Fruit fly (Drosophila melanogaster) whole organism, embryonic: ENCODE measurements around the gene spdo.

ENCODE experiments used
- Awh ChIP-seq: fragments of 200-800 bp; sonication (Bioruptor generic); IDR thresholded peaks from 2 replicates; pipeline ENCODE4, ENCODE4 v1.3.6; 2022; ENCODE audit warnings: missing biosample characterization, missing genetic modification characterization
- Bgb ChIP-seq: fragments of 200-800 bp; sonication (Bioruptor generic); IDR thresholded peaks from 2 replicates; pipeline ENCODE4 v1.3.6; 2022; ENCODE audit warnings: missing biosample characterization, missing genetic modification characterization; ENCODE audit not compliant: partially characterized antibody
- CG10565 ChIP-seq: fragments of 200-800 bp; sonication (Bioruptor generic); optimal IDR thresholded peaks from 3 replicates; lab custom pipeline; 2016; ENCODE audit warnings: missing biosample characterization, mild to moderate bottlenecking, missing genetic modification characterization
- CG11504 ChIP-seq: fragments of 200-800 bp; sonication (Bioruptor generic); optimal IDR thresholded peaks from 3 replicates; lab custom pipeline; 2019; ENCODE audit warnings: missing biosample characterization, mild to moderate bottlenecking, missing genetic modification characterization, moderate library complexity
- CG16779 ChIP-seq: fragments of 200-800 bp; sonication (Bioruptor generic); IDR thresholded peaks from 2 replicates; pipeline ENCODE4 v1.3.6; 2022; ENCODE audit warnings: missing biosample characterization, missing genetic modification characterization
- CG17568 ChIP-seq: fragments of 200-800 bp; sonication (Bioruptor generic); optimal IDR thresholded peaks from 2 replicates; lab custom pipeline; 2018; ENCODE audit warnings: missing biosample characterization, mild to moderate bottlenecking, missing genetic modification characterization, moderate library complexity
- CG1792 ChIP-seq: fragments of 200-800 bp; sonication (Bioruptor generic); optimal IDR thresholded peaks from 2 replicates; lab custom pipeline; 2016; ENCODE audit warnings: missing biosample characterization, missing genetic modification characterization
- CG2678 ChIP-seq: fragments of 200-800 bp; sonication (Bioruptor generic); optimal IDR thresholded peaks from 3 replicates; lab custom pipeline; 2019; ENCODE audit warnings: missing biosample characterization, mild to moderate bottlenecking, missing genetic modification characterization, moderate library complexity
- CG2875 ChIP-seq: fragments of 200-800 bp; sonication (Bioruptor generic); optimal IDR thresholded peaks from 2 replicates; lab custom pipeline; 2017; ENCODE audit warnings: missing biosample characterization, mild to moderate bottlenecking, missing genetic modification characterization, missing genetic modification reagents
- CG31224 ChIP-seq: fragments of 200-800 bp; sonication (Bioruptor generic); IDR thresholded peaks from 2 replicates; pipeline ENCODE4 v1.3.6; 2022; ENCODE audit warnings: missing biosample characterization, missing genetic modification characterization
- CG31388 ChIP-seq: fragments of 200-800 bp; sonication (Bioruptor generic); optimal IDR thresholded peaks from 2 replicates; lab custom pipeline; 2016; ENCODE audit warnings: missing biosample characterization, missing genetic modification characterization
- CG33213 ChIP-seq: fragments of 200-800 bp; sonication (Bioruptor generic); optimal IDR thresholded peaks from 3 replicates; lab custom pipeline; 2016; ENCODE audit warnings: missing biosample characterization, missing genetic modification characterization
- CG3407 ChIP-seq: fragments of 200-800 bp; sonication (Bioruptor generic); optimal IDR thresholded peaks from 2 replicates; lab custom pipeline; 2018; ENCODE audit warnings: missing biosample characterization, mild to moderate bottlenecking, missing genetic modification characterization
- CG34422 ChIP-seq: fragments of 200-800 bp; sonication (Bioruptor generic); IDR thresholded peaks from 3 replicates; pipeline ENCODE4 v1.3.6; 2022; ENCODE audit warnings: missing biosample characterization, missing genetic modification characterization
- CG3838 ChIP-seq: fragments of 200-800 bp; sonication (Bioruptor generic); optimal IDR thresholded peaks from 3 replicates; lab custom pipeline; 2016; ENCODE audit warnings: missing biosample characterization, missing genetic modification characterization
- CG42726 ChIP-seq: fragments of 200-800 bp; sonication (Bioruptor generic); IDR thresholded peaks from 2 replicates; pipeline ENCODE4 v1.3.6; 2022; ENCODE audit warnings: missing biosample characterization, missing genetic modification characterization; ENCODE audit not compliant: partially characterized antibody
- CG4854 ChIP-seq: fragments of 200-800 bp; sonication (Bioruptor generic); optimal IDR thresholded peaks from 2 replicates; lab custom pipeline; 2016; ENCODE audit warnings: missing biosample characterization, missing genetic modification characterization, inconsistent platforms
- CG5245 ChIP-seq: fragments of 200-800 bp; sonication (Bioruptor generic); optimal IDR thresholded peaks from 3 replicates; lab custom pipeline; 2016; ENCODE audit warnings: missing biosample characterization, missing genetic modification characterization
- CG6765 ChIP-seq: fragments of 200-800 bp; sonication (Bioruptor generic); optimal IDR thresholded peaks from 3 replicates; lab custom pipeline; 2017; ENCODE audit warnings: missing biosample characterization, mild to moderate bottlenecking, missing genetic modification characterization
- CG8924 ChIP-seq: fragments of 200-800 bp; optimal IDR thresholded peaks from 3 replicates; lab custom pipeline; 2019; ENCODE audit warnings: missing biosample characterization, mild to moderate bottlenecking, missing genetic modification characterization, moderate library complexity
- CTCF ChIP-seq: fragments of 200-800 bp; sonication (Bioruptor generic); optimal IDR thresholded peaks from 2 replicates; lab custom pipeline; 2017; ENCODE audit warnings: missing biosample characterization, mild to moderate bottlenecking, missing genetic modification characterization, moderate library complexity
- CrebB ChIP-seq: fragments of 200-800 bp; sonication (Bioruptor generic); optimal IDR thresholded peaks from 3 replicates; lab custom pipeline; 2018; ENCODE audit warnings: missing biosample characterization, mild to moderate bottlenecking, missing genetic modification characterization
- D19B ChIP-seq: fragments of 200-800 bp; sonication (Bioruptor generic); optimal IDR thresholded peaks from 2 replicates; lab custom pipeline; 2017; ENCODE audit warnings: missing biosample characterization, mild to moderate bottlenecking, missing genetic modification characterization
- Fer3 ChIP-seq: fragments of 200-800 bp; sonication (Bioruptor generic); optimal IDR thresholded peaks from 2 replicates; lab custom pipeline; 2018; ENCODE audit warnings: missing biosample characterization, mild to moderate bottlenecking, missing genetic modification characterization, moderate library complexity
- HLH54F ChIP-seq: fragments of 200-800 bp; sonication (Bioruptor generic); optimal IDR thresholded peaks from 3 replicates; lab custom pipeline; 2016; ENCODE audit warnings: missing biosample characterization, missing genetic modification characterization
- HmgD ChIP-seq: fragments of 200-800 bp; sonication (Bioruptor generic); optimal IDR thresholded peaks from 3 replicates; lab custom pipeline; 2016; ENCODE audit warnings: missing biosample characterization, missing genetic modification characterization
- Max ChIP-seq: fragments of 200-800 bp; sonication (Bioruptor generic); optimal IDR thresholded peaks from 2 replicates; lab custom pipeline; 2016; ENCODE audit warnings: missing biosample characterization, mild to moderate bottlenecking, missing genetic modification characterization
- NK7.1 ChIP-seq: fragments of 200-800 bp; sonication (Bioruptor generic); optimal IDR thresholded peaks from 3 replicates; lab custom pipeline; 2016; ENCODE audit warnings: missing biosample characterization, missing genetic modification characterization
- ara ChIP-seq: fragments of 200-800 bp; sonication (Bioruptor generic); IDR thresholded peaks from 2 replicates; pipeline ENCODE4 v1.3.6; 2022; ENCODE audit warnings: missing biosample characterization, missing genetic modification characterization
- cad ChIP-seq: fragments of >200 bp; optimal IDR thresholded peaks from 2 replicates; lab custom pipeline; 2017; ENCODE audit warnings: missing biosample characterization, missing genetic modification characterization
- cato ChIP-seq: fragments of 200-800 bp; sonication (Bioruptor generic); optimal IDR thresholded peaks from 2 replicates; lab custom pipeline; 2016; ENCODE audit warnings: missing biosample characterization, missing genetic modification characterization, borderline replicate concordance
- chinmo ChIP-seq: fragments of 200-800 bp; sonication (Bioruptor generic); IDR thresholded peaks from 4 replicates; pipeline ENCODE4 v1.3.6; 2022; ENCODE audit warnings: missing biosample characterization, missing genetic modification characterization; ENCODE audit not compliant: partially characterized antibody
- chm ChIP-seq: fragments of 200-800 bp; sonication (Bioruptor generic); IDR thresholded peaks from 2 replicates; pipeline ENCODE4 v1.3.6; 2022; ENCODE audit warnings: missing biosample characterization, missing genetic modification characterization
- dati ChIP-seq: fragments of 200-800 bp; sonication (Bioruptor generic); IDR thresholded peaks from 2 replicates; pipeline ENCODE4 v1.3.6; 2022; ENCODE audit warnings: missing biosample characterization, missing genetic modification characterization
- ems ChIP-seq: fragments of 200-800 bp; sonication (Bioruptor generic); optimal IDR thresholded peaks from 3 replicates; lab custom pipeline; 2016; ENCODE audit warnings: missing biosample characterization, missing genetic modification characterization
- en ChIP-seq: fragments of 200-800 bp; sonication (Bioruptor generic); optimal IDR thresholded peaks from 2 replicates; lab custom pipeline; 2016; ENCODE audit warnings: missing biosample characterization, missing genetic modification characterization
- gcm2 ChIP-seq: fragments of 200-800 bp; sonication (Bioruptor generic); optimal IDR thresholded peaks from 2 replicates; lab custom pipeline; 2016; ENCODE audit warnings: missing biosample characterization, missing genetic modification characterization
- gro ChIP-seq: fragments of 200-800 bp; sonication (Bioruptor generic); optimal IDR thresholded peaks from 2 replicates; lab custom pipeline; 2016; ENCODE audit warnings: missing biosample characterization, missing genetic modification characterization
- insv ChIP-seq, 2 experiments: fragments of 200-800 bp; sonication (Bioruptor generic); optimal IDR thresholded peaks; 3 replicates each; lab custom pipeline; 2016 to 2018; ENCODE audit warnings: missing biosample characterization in 2 of 2, missing genetic modification characterization in 2 of 2
- inv ChIP-seq: fragments of 200-800 bp; sonication (Bioruptor generic); IDR thresholded peaks from 2 replicates; pipeline ENCODE4 v1.3.6; 2022; ENCODE audit warnings: missing biosample characterization, missing genetic modification characterization; ENCODE audit not compliant: partially characterized antibody
- lbe ChIP-seq: fragments of 200-800 bp; sonication (Bioruptor generic); optimal IDR thresholded peaks from 2 replicates; lab custom pipeline; 2016; ENCODE audit warnings: missing biosample characterization, mild to moderate bottlenecking, missing genetic modification characterization
- maf-S ChIP-seq: fragments of 200-800 bp; sonication (Bioruptor generic); optimal IDR thresholded peaks from 2 replicates; lab custom pipeline; 2016; ENCODE audit warnings: missing biosample characterization, missing genetic modification characterization
- odd ChIP-seq: fragments of 200-800 bp; sonication (Bioruptor generic); optimal IDR thresholded peaks from 2 replicates; lab custom pipeline; 2017; ENCODE audit warnings: missing biosample characterization, mild to moderate bottlenecking, missing genetic modification characterization
- org-1 ChIP-seq: fragments of 200-800 bp; sonication (Bioruptor generic); optimal IDR thresholded peaks from 2 replicates; lab custom pipeline; 2017; ENCODE audit warnings: missing biosample characterization, missing genetic modification characterization
- p53 ChIP-seq: fragments of 200-800 bp; sonication (Bioruptor generic); optimal IDR thresholded peaks from 2 replicates; lab custom pipeline; 2016; ENCODE audit warnings: missing biosample characterization, missing genetic modification characterization
- pb ChIP-seq: fragments of 200-800 bp; sonication (Bioruptor generic); optimal IDR thresholded peaks from 3 replicates; lab custom pipeline; 2016; ENCODE audit warnings: missing biosample characterization, missing genetic modification characterization
- ro ChIP-seq: fragments of 200-800 bp; sonication (Bioruptor generic); IDR thresholded peaks from 2 replicates; pipeline ENCODE4 v1.3.6; 2022; ENCODE audit warnings: missing biosample characterization, missing genetic modification characterization
- shn ChIP-seq: fragments of 200-800 bp; sonication (Bioruptor generic); optimal IDR thresholded peaks from 3 replicates; lab custom pipeline; 2016; ENCODE audit warnings: missing biosample characterization, missing genetic modification characterization
- slp2 ChIP-seq: fragments of 200-800 bp; sonication (Bioruptor generic); optimal IDR thresholded peaks from 2 replicates; lab custom pipeline; 2016; ENCODE audit warnings: missing biosample characterization, missing genetic modification characterization
- so ChIP-seq: fragments of 200-800 bp; sonication (Bioruptor generic); IDR thresholded peaks from 3 replicates; pipeline ENCODE4 v1.3.6; 2022; ENCODE audit warnings: missing biosample characterization, missing genetic modification characterization
- trem ChIP-seq: fragments of 200-800 bp; optimal IDR thresholded peaks from 3 replicates; lab custom pipeline; 2019; ENCODE audit warnings: missing biosample characterization, mild to moderate bottlenecking, missing genetic modification characterization, moderate library complexity
- tup ChIP-seq: fragments of 200-800 bp; sonication (Bioruptor generic); optimal IDR thresholded peaks from 2 replicates; lab custom pipeline; 2016; ENCODE audit warnings: missing biosample characterization, mild to moderate bottlenecking, missing genetic modification characterization, moderate library complexity

The spdo gene

dm6 chr3R:30450224-30450623 lies 26.3 kb upstream of the spdo start (continued):
- TF ChIP-seq CTCF (GFP tag; lab: Kevin White, UChicago) = peak; percentile 52
- no peak for TF ChIP-seq HmgD (GFP tag; lab: Kevin White, UChicago)
- TF ChIP-seq chm (GFP tag; lab: Robert Waterston, UW) = no peak; the same call in 1 of the 2 replicates
- TF ChIP-seq slp2 = no peak
- peak; percentile 63 for TF ChIP-seq cato (GFP tag; lab: Kevin White, UChicago)
- no peak for TF ChIP-seq insv (GFP tag; optimal IDR thresholded peaks at IDR 0.05; lab: Kevin White, UChicago)
- no peak for TF ChIP-seq inv (GFP tag; lab: Robert Waterston, UW)
- TF ChIP-seq HLH54F (GFP tag; lab: Kevin White, UChicago) = peak; percentile 37
- TF ChIP-seq CG33213 = peak; percentile 90
- TF ChIP-seq so (GFP tag; lab: Robert Waterston, UW) = peak; percentile 56; the same call in 2 of the 3 replicates
- TF ChIP-seq CG10565 (GFP tag; lab: Kevin White, UChicago) = peak; percentile 48
- TF ChIP-seq lbe (GFP tag; lab: Kevin White, UChicago) = peak; percentile 94
- no peak for TF ChIP-seq trem (tag; lab: Kevin White, UChicago)
- TF ChIP-seq CG6765 (GFP tag; lab: Kevin White, UChicago) = peak; percentile 75
- peak; percentile 3 for TF ChIP-seq pb
- peak; percentile 96 for TF ChIP-seq Awh (GFP tag; lab: Robert Waterston, UW)
- peak; percentile 69; the same call in 3 of the 4 replicates for TF ChIP-seq chinmo (GFP tag; lab: Robert Waterston, UW)
- TF ChIP-seq CG3838 (GFP tag; lab: Kevin White, UChicago) = peak; percentile 80
- TF ChIP-seq odd (GFP tag; lab: Kevin White, UChicago) = peak; percentile 73
- TF ChIP-seq Max (GFP tag; lab: Kevin White, UChicago) = peak; percentile 72
- peak; percentile 82 for TF ChIP-seq CG17568
- peak; percentile 65 for TF ChIP-seq org-1 (GFP tag; lab: Kevin White, UChicago)
- TF ChIP-seq Fer3 (tag; lab: Kevin White, UChicago) = peak; percentile 83
- peak; percentile 86 for TF ChIP-seq CG3407 (GFP tag; lab: Kevin White, UChicago)
- peak; percentile 89 for TF ChIP-seq CG2875 (GFP tag; lab: Kevin White, UChicago)
- TF ChIP-seq gcm2 = peak; percentile 72
- peak; percentile 90 for TF ChIP-seq CG1792
- TF ChIP-seq gro (GFP tag; lab: Kevin White, UChicago) = peak; percentile 54
- peak; percentile 74 for TF ChIP-seq ara (GFP tag; lab: Robert Waterston, UW)
- peak; percentile 79 for TF ChIP-seq CG4854 (GFP tag; lab: Kevin White, UChicago)
- no peak for TF ChIP-seq tup (GFP tag; lab: Kevin White, UChicago)
- TF ChIP-seq CG8924 = no peak
- no peak for TF ChIP-seq cad (GFP tag; lab: Kevin White, UChicago)
- peak; percentile 89 for TF ChIP-seq CG16779
- TF ChIP-seq dati (GFP tag; lab: Robert Waterston, UW) = 0 out of 2 replicates have a peak, but pooled peaks have one; percentile 7
- TF ChIP-seq CG42726 (GFP tag; lab: Robert Waterston, UW) = no peak
- TF ChIP-seq CG11504 (tag; lab: Kevin White, UChicago) = peak; percentile 32
- TF ChIP-seq CG31388 (GFP tag; lab: Kevin White, UChicago) = peak; percentile 65
- peak; percentile 39 for TF ChIP-seq shn (GFP tag; lab: Kevin White, UChicago)
- TF ChIP-seq D19B (GFP tag; lab: Kevin White, UChicago) = no peak
- TF ChIP-seq Bgb (GFP tag; lab: Robert Waterston, UW) = no peak; the same call in 1 of the 2 replicates
- TF ChIP-seq CG34422 (GFP tag; lab: Robert Waterston, UW) = peak; percentile 68; the same call in 1 of the 3 replicates
- peak; percentile 71 for TF ChIP-seq CG2678
- TF ChIP-seq NK7.1 (GFP tag; lab: Kevin White, UChicago) = no peak
- TF ChIP-seq en = peak; percentile 42
- peak; percentile 75 for TF ChIP-seq ems
- TF ChIP-seq ro (GFP tag; lab: Robert Waterston, UW) = peak; percentile 31; the same call in 1 of the 2 replicates
- TF ChIP-seq p53 (GFP tag; lab: Kevin White, UChicago) = peak; percentile 60
- TF ChIP-seq CrebB (tag; lab: Kevin White, UChicago) = peak; percentile 86
- peak; percentile 82 for TF ChIP-seq maf-S (GFP tag; lab: Kevin White, UChicago)
- TF ChIP-seq CG31224 (GFP tag; lab: Robert Waterston, UW) = peak; percentile 57
- TF ChIP-seq CG5245 (GFP tag; lab: Kevin White, UChicago) = peak; percentile 70
